Worm (Caenorhabditis elegans): ENCODE results near the gene R02E12.4.

The R02E12.4 gene

ce11 chrX:3969980-3970403, 35.1 kb upstream of the R02E12.4 start (continued):
- TF ChIP-seq unc-3 (GFP tag; conservative IDR thresholded peaks at IDR 0.05): peak; percentile 64
- TF ChIP-seq unc-3 (tag; optimal IDR thresholded peaks at IDR 0.05): no peak
- peak; percentile 81 for TF ChIP-seq che-1 (tag; optimal IDR thresholded peaks at IDR 0.05)
- TF ChIP-seq npax-4 (tag; optimal IDR thresholded peaks at IDR 0.05): peak; percentile 53
- TF ChIP-seq ceh-45 (GFP tag; IDR thresholded peaks at IDR 0.05): peak; percentile 74; the same call in 1 of the 2 replicates
- TF ChIP-seq pag-3 (tag; optimal IDR thresholded peaks at IDR 0.05; ENCODE audit: borderline replicate concordance): no peak
- TF ChIP-seq unc-86 (tag; optimal IDR thresholded peaks at IDR 0.05): peak; percentile 80
- TF ChIP-seq nfya-1 (tag; optimal IDR thresholded peaks at IDR 0.05): peak; percentile 71
- TF ChIP-seq lim-6 (tag; optimal IDR thresholded peaks at IDR 0.05): no peak
- peak; percentile 79 for TF ChIP-seq C38D4.7 (GFP tag; optimal IDR thresholded peaks at IDR 0.05)
- TF ChIP-seq fkh-6 (tag; optimal IDR thresholded peaks at IDR 0.05): peak; percentile 72
- peak; percentile 55 for TF ChIP-seq unc-42 (tag; optimal IDR thresholded peaks at IDR 0.05)
- TF ChIP-seq nhr-232 (tag; optimal IDR thresholded peaks at IDR 0.05): peak; percentile 76
- TF ChIP-seq ttx-3 (tag; optimal IDR thresholded peaks at IDR 0.05): peak; percentile 76
- peak; percentile 18 for TF ChIP-seq pax-1 (tag; optimal IDR thresholded peaks at IDR 0.05)
- TF ChIP-seq ceh-34 (tag; optimal IDR thresholded peaks at IDR 0.05): peak; percentile 76
- peak; percentile 72 for TF ChIP-seq ceh-31 (tag; optimal IDR thresholded peaks at IDR 0.05)
- peak; percentile 67 for TF ChIP-seq ceh-48 (tag; optimal IDR thresholded peaks at IDR 0.05)
- TF ChIP-seq hlh-30 (tag; optimal IDR thresholded peaks at IDR 0.05; ENCODE audit: insufficient read depth): peak; percentile 49
- no peak for TF ChIP-seq ama-1 (optimal IDR thresholded peaks at IDR 0.05)
- TF ChIP-seq C08G9.2 (tag; optimal IDR thresholded peaks at IDR 0.05): peak; percentile 81
- TF ChIP-seq hlh-8 (tag; optimal IDR thresholded peaks at IDR 0.05): peak; percentile 56
- no peak for TF ChIP-seq fkh-10 (GFP tag; optimal IDR thresholded peaks at IDR 0.05)
- peak; percentile 89 for TF ChIP-seq sdc-2 (tag; optimal IDR thresholded peaks at IDR 0.05)
- TF ChIP-seq rnt-1 (tag; optimal IDR thresholded peaks at IDR 0.05): peak; percentile 40

ce11 chrX:3970786-3971185, 34.3 kb upstream of the R02E12.4 start:
- TF ChIP-seq ref-2 (tag; optimal IDR thresholded peaks at IDR 0.05): peak; percentile 1
- no peak for TF ChIP-seq odd-2 (tag; optimal IDR thresholded peaks at IDR 0.05)

ce11 chrX:3973534-3973933, 31.6 kb upstream of the R02E12.4 start, which contains the start of gene C16B8.4:
Gene C16B8.4 (minus strand): TSS chrX:3973634.
- no peak for TF ChIP-seq pha-2 (tag; optimal IDR thresholded peaks at IDR 0.05)

- TF ChIP-seq ahr-1 (tag; optimal IDR thresholded peaks at IDR 0.05): no peak
Observed at ce11 chrX:3974160-3974559, 31.0 kb upstream of the R02E12.4 start.

ce11 chrX:3976755-3977154, 28.4 kb upstream of the R02E12.4 start:
- TF ChIP-seq ceh-19 (GFP tag; optimal IDR thresholded peaks at IDR 0.05) (no peak), unc-55 (GFP tag; optimal IDR thresholded peaks at IDR 0.05) (peak; percentile 54)

- TF ChIP-seq che-1 (tag; optimal IDR thresholded peaks at IDR 0.05) (no peak), nhr-232 (tag; optimal IDR thresholded peaks at IDR 0.05) (no peak), ref-2 (tag; optimal IDR thresholded peaks at IDR 0.05) (peak; percentile 74)
Observed at ce11 chrX:3977271-3977670, 27.8 kb upstream of the R02E12.4 start.

- TF ChIP-seq unc-42 (tag; optimal IDR thresholded peaks at IDR 0.05) (no peak), unc-55 (GFP tag; optimal IDR thresholded peaks at IDR 0.05) (no peak), npax-4 (tag; optimal IDR thresholded peaks at IDR 0.05) (no peak), ahr-1 (tag; optimal IDR thresholded peaks at IDR 0.05) (no peak), fkh-6 (tag; optimal IDR thresholded peaks at IDR 0.05) (no peak), nhr-232 (tag; optimal IDR thresholded peaks at IDR 0.05) (no peak), Y22D7AL.16 (tag; optimal IDR thresholded peaks at IDR 0.05) (no peak), C08G9.2 (tag; optimal IDR thresholded peaks at IDR 0.05) (no peak), eyg-1 (tag; optimal IDR thresholded peaks at IDR 0.05) (no peak), hlh-6 (tag; optimal IDR thresholded peaks at IDR 0.05) (no peak), rnt-1 (tag; optimal IDR thresholded peaks at IDR 0.05) (no peak), dve-1 (tag; optimal IDR thresholded peaks at IDR 0.05) (no peak), ceh-14 (tag; optimal IDR thresholded peaks at IDR 0.05) (no peak), ceh-24 (tag; optimal IDR thresholded peaks at IDR 0.05) (no peak), ceh-2 (tag; optimal IDR thresholded peaks at IDR 0.05) (no peak), hlh-8 (tag; optimal IDR thresholded peaks at IDR 0.05) (no peak), tbx-7 (tag; optimal IDR thresholded peaks at IDR 0.05) (no peak), T23F11.4 (GFP tag; optimal IDR thresholded peaks at IDR 0.05) (no peak), pat-9 (tag; optimal IDR thresholded peaks at IDR 0.05) (no peak), sox-4 (tag; optimal IDR thresholded peaks at IDR 0.05) (no peak)
Observed at ce11 chrX:3979146-3979545, 26.0 kb upstream of the R02E12.4 start.

All from whole organism, late embryonic.